Fruit fly (Drosophila melanogaster) whole organism, embryonic: ENCODE results near the gene Crtc.

ENCODE experiments used
- CG10209 ChIP-seq: fragments of 200-800 bp; sonication (Bioruptor generic); optimal IDR thresholded peaks from 3 replicates; lab custom pipeline; 2017; ENCODE audit warnings: missing biosample characterization, mild to moderate bottlenecking, missing genetic modification characterization, missing genetic modification reagents
- CG10274 ChIP-seq: fragments of 200-800 bp; sonication (Bioruptor generic); optimal IDR thresholded peaks from 3 replicates; lab custom pipeline; 2017; ENCODE audit warnings: missing biosample characterization, mild to moderate bottlenecking, missing genetic modification characterization
- CG10565 ChIP-seq: fragments of 200-800 bp; sonication (Bioruptor generic); optimal IDR thresholded peaks from 3 replicates; lab custom pipeline; 2016; ENCODE audit warnings: missing biosample characterization, mild to moderate bottlenecking, missing genetic modification characterization
- CG12219 ChIP-seq: fragments of 200-800 bp; sonication (Bioruptor generic); optimal IDR thresholded peaks from 3 replicates; lab custom pipeline; 2018; ENCODE audit warnings: missing biosample characterization, mild to moderate bottlenecking, missing genetic modification characterization
- CG12659 ChIP-seq: fragments of 200-800 bp; sonication (Bioruptor generic); optimal IDR thresholded peaks from 3 replicates; lab custom pipeline; 2017; ENCODE audit warnings: mild to moderate bottlenecking, missing biosample characterization, missing genetic modification reagents, missing genetic modification characterization
- CG13894 ChIP-seq: fragments of 200-800 bp; sonication (Bioruptor generic); optimal IDR thresholded peaks from 3 replicates; lab custom pipeline; 2018; ENCODE audit warnings: missing biosample characterization, mild to moderate bottlenecking, missing genetic modification characterization, moderate library complexity
- CG14860 ChIP-seq: fragments of 200-800 bp; sonication (Bioruptor generic); IDR thresholded peaks from 3 replicates; pipeline ENCODE4 v1.3.6; 2022; ENCODE audit warnings: missing biosample characterization, missing genetic modification characterization; ENCODE audit not compliant: partially characterized antibody
- CG1602 ChIP-seq: fragments of 200-800 bp; sonication (Bioruptor generic); optimal IDR thresholded peaks from 3 replicates; lab custom pipeline; 2016; ENCODE audit warnings: missing biosample characterization, missing genetic modification characterization
- CG16779 ChIP-seq: fragments of 200-800 bp; sonication (Bioruptor generic); IDR thresholded peaks from 2 replicates; pipeline ENCODE4 v1.3.6; 2022; ENCODE audit warnings: missing biosample characterization, missing genetic modification characterization
- CG17361 ChIP-seq: fragments of 200-800 bp; sonication (Bioruptor generic); IDR thresholded peaks from 3 replicates; pipeline ENCODE4 v1.3.6; 2022; ENCODE audit warnings: missing biosample characterization, missing genetic modification characterization
- CG17802 ChIP-seq: fragments of 200-800 bp; sonication (Bioruptor generic); optimal IDR thresholded peaks from 2 replicates; lab custom pipeline; 2018; ENCODE audit warnings: missing biosample characterization, mild to moderate bottlenecking, missing genetic modification characterization, moderate library complexity
- CG18619 ChIP-seq: fragments of 200-800 bp; sonication (Bioruptor generic); optimal IDR thresholded peaks from 3 replicates; lab custom pipeline; 2017; ENCODE audit warnings: missing biosample characterization, mild to moderate bottlenecking, missing genetic modification characterization
- CG18764 ChIP-seq: fragments of 200-800 bp; sonication (Bioruptor generic); optimal IDR thresholded peaks from 3 replicates; lab custom pipeline; 2016; ENCODE audit warnings: missing biosample characterization, missing genetic modification characterization
- CG2129 ChIP-seq: fragments of 200-800 bp; sonication (Bioruptor generic); IDR thresholded peaks from 2 replicates; pipeline ENCODE4 v1.3.6; 2022; ENCODE audit warnings: missing biosample characterization, missing genetic modification characterization; ENCODE audit not compliant: partially characterized antibody
- CG32767 ChIP-seq: fragments of 200-800 bp; sonication (Bioruptor generic); IDR thresholded peaks from 2 replicates; pipeline ENCODE4 v1.3.6; 2022; ENCODE audit warnings: missing biosample characterization, missing genetic modification characterization
- CG3281 ChIP-seq: fragments of 200-800 bp; sonication (Bioruptor generic); optimal IDR thresholded peaks from 3 replicates; lab custom pipeline; 2017; ENCODE audit warnings: missing biosample characterization, mild to moderate bottlenecking, missing genetic modification characterization
- CG6654 ChIP-seq: fragments of 200-800 bp; sonication (Bioruptor generic); optimal IDR thresholded peaks from 2 replicates; lab custom pipeline; 2017; ENCODE audit warnings: missing biosample characterization, mild to moderate bottlenecking, missing genetic modification characterization
- CG7987 ChIP-seq: fragments of 200-800 bp; sonication (Bioruptor generic); optimal IDR thresholded peaks from 2 replicates; lab custom pipeline; 2018; ENCODE audit warnings: missing biosample characterization, mild to moderate bottlenecking, missing genetic modification characterization, moderate library complexity
- CG8388 ChIP-seq: fragments of 200-800 bp; sonication (Bioruptor generic); optimal IDR thresholded peaks from 2 replicates; lab custom pipeline; 2019; ENCODE audit warnings: missing biosample characterization, mild to moderate bottlenecking, missing genetic modification characterization, moderate library complexity
- CG8924 ChIP-seq: fragments of 200-800 bp; optimal IDR thresholded peaks from 3 replicates; lab custom pipeline; 2019; ENCODE audit warnings: missing biosample characterization, mild to moderate bottlenecking, missing genetic modification characterization, moderate library complexity
- CG9215 ChIP-seq: fragments of 200-800 bp; sonication (Bioruptor generic); IDR thresholded peaks from 2 replicates; pipeline ENCODE4 v1.3.6; 2022; ENCODE audit warnings: missing biosample characterization, missing genetic modification characterization
- CkIIα-i1 ChIP-seq: fragments of 200-800 bp; sonication (Bioruptor generic); IDR thresholded peaks from 2 replicates; pipeline ENCODE4 v1.3.6; 2022; ENCODE audit warnings: missing biosample characterization, missing genetic modification characterization
- D19A ChIP-seq: fragments of 200-800 bp; optimal IDR thresholded peaks from 3 replicates; lab custom pipeline; 2019; ENCODE audit warnings: missing biosample characterization, mild to moderate bottlenecking, missing genetic modification characterization, moderate library complexity
- Dll ChIP-seq: fragments of 200-800 bp; sonication (Bioruptor generic); IDR thresholded peaks from 4 replicates; pipeline ENCODE4 v1.3.6; 2022; ENCODE audit warnings: missing biosample characterization, missing genetic modification characterization; ENCODE audit not compliant: partially characterized antibody
- E2f2 ChIP-seq: fragments of 200-800 bp; sonication (Bioruptor generic); IDR thresholded peaks from 2 replicates; pipeline ENCODE4 v1.3.6; 2022; ENCODE audit warnings: missing biosample characterization, missing genetic modification characterization
- Gsc ChIP-seq: fragments of 200-800 bp; sonication (Bioruptor generic); IDR thresholded peaks from 2 replicates; pipeline ENCODE4 v1.3.6; 2022; ENCODE audit warnings: missing biosample characterization, missing genetic modification characterization
- Mrtf ChIP-seq: fragments of 200-800 bp; sonication (Bioruptor generic); IDR thresholded peaks from 3 replicates; pipeline ENCODE4 v1.3.6; 2022; ENCODE audit warnings: missing biosample characterization, missing genetic modification characterization
- NfI ChIP-seq: fragments of 200-800 bp; sonication (Bioruptor generic); optimal IDR thresholded peaks from 3 replicates; lab custom pipeline; 2018; ENCODE audit warnings: missing biosample characterization, mild to moderate bottlenecking, missing genetic modification characterization, moderate library complexity
- Ravus ChIP-seq: fragments of 200-800 bp; sonication (Bioruptor generic); IDR thresholded peaks from 2 replicates; pipeline ENCODE4 v1.3.6; 2022; ENCODE audit warnings: missing biosample characterization, missing genetic modification characterization
- Side ChIP-seq: fragments of 200-800 bp; sonication (Bioruptor generic); optimal IDR thresholded peaks from 2 replicates; lab custom pipeline; 2016; ENCODE audit warnings: missing biosample characterization, missing genetic modification characterization
- Sry-δ ChIP-seq: fragments of 200-800 bp; sonication (Bioruptor generic); optimal IDR thresholded peaks from 2 replicates; lab custom pipeline; 2016; ENCODE audit warnings: missing biosample characterization, missing genetic modification characterization
- Ssrp ChIP-seq: fragments of 200-800 bp; sonication (Bioruptor generic); optimal IDR thresholded peaks from 2 replicates; lab custom pipeline; 2018; ENCODE audit warnings: missing biosample characterization, mild to moderate bottlenecking, missing genetic modification characterization, moderate library complexity
- ac ChIP-seq: fragments of 200-800 bp; sonication (Bioruptor generic); optimal IDR thresholded peaks from 3 replicates; lab custom pipeline; 2017; ENCODE audit warnings: missing biosample characterization, mild to moderate bottlenecking, missing genetic modification characterization
- cas ChIP-seq: fragments of 200-800 bp; sonication (Bioruptor generic); IDR thresholded peaks from 2 replicates; pipeline ENCODE4 v1.3.6; 2022; ENCODE audit warnings: missing biosample characterization, missing genetic modification characterization
- dimm ChIP-seq: fragments of 200-800 bp; sonication (Bioruptor generic); IDR thresholded peaks from 2 replicates; pipeline ENCODE4 v1.3.6; 2022; ENCODE audit warnings: missing biosample characterization, missing genetic modification characterization
- fd102C ChIP-seq: fragments of 200-800 bp; sonication (Bioruptor generic); optimal IDR thresholded peaks from 2 replicates; lab custom pipeline; 2018; ENCODE audit warnings: missing biosample characterization, mild to moderate bottlenecking, missing genetic modification characterization, moderate library complexity
- grn ChIP-seq: fragments of 200-800 bp; sonication (Bioruptor generic); optimal IDR thresholded peaks from 3 replicates; lab custom pipeline; 2017; ENCODE audit warnings: missing biosample characterization, missing genetic modification characterization
- hth ChIP-seq: fragments of >200 bp; optimal IDR thresholded peaks from 2 replicates; lab custom pipeline; 2017; ENCODE audit warnings: inconsistent platforms
- insv ChIP-seq, 2 experiments: fragments of 200-800 bp; sonication (Bioruptor generic); optimal IDR thresholded peaks; 3 replicates each; lab custom pipeline; 2016 to 2018; ENCODE audit warnings: missing biosample characterization in 2 of 2, missing genetic modification characterization in 2 of 2
- kah ChIP-seq: fragments of 200-800 bp; sonication (Bioruptor generic); optimal IDR thresholded peaks from 2 replicates; lab custom pipeline; 2018; ENCODE audit warnings: missing biosample characterization, mild to moderate bottlenecking, missing genetic modification characterization
- kay ChIP-seq: fragments of 200-800 bp; sonication (Bioruptor generic); optimal IDR thresholded peaks from 2 replicates; lab custom pipeline; 2016; ENCODE audit warnings: missing biosample characterization, missing genetic modification characterization
- nerfin-1 ChIP-seq: fragments of 200-800 bp; sonication (Bioruptor generic); optimal IDR thresholded peaks from 3 replicates; lab custom pipeline; 2019; ENCODE audit warnings: missing biosample characterization, mild to moderate bottlenecking, missing genetic modification characterization, moderate library complexity
- nerfin-2 ChIP-seq: fragments of 200-800 bp; sonication (Bioruptor generic); IDR thresholded peaks from 2 replicates; pipeline ENCODE4 v1.3.6; 2022; ENCODE audit warnings: missing biosample characterization, missing genetic modification characterization; ENCODE audit not compliant: partially characterized antibody
- nmo ChIP-seq: fragments of 200-800 bp; sonication (Bioruptor generic); optimal IDR thresholded peaks from 2 replicates; lab custom pipeline; 2018; ENCODE audit warnings: missing biosample characterization, mild to moderate bottlenecking, missing genetic modification characterization, moderate library complexity
- org-1 ChIP-seq: fragments of 200-800 bp; sonication (Bioruptor generic); optimal IDR thresholded peaks from 2 replicates; lab custom pipeline; 2017; ENCODE audit warnings: missing biosample characterization, missing genetic modification characterization
- pum ChIP-seq: fragments of 200-800 bp; sonication (Bioruptor generic); optimal IDR thresholded peaks from 2 replicates; lab custom pipeline; 2016; ENCODE audit warnings: missing biosample characterization, missing genetic modification characterization
- repo ChIP-seq: fragments of 200-800 bp; sonication (Bioruptor generic); optimal IDR thresholded peaks from 2 replicates; lab custom pipeline; 2016; ENCODE audit warnings: missing biosample characterization, missing genetic modification characterization
- sens ChIP-seq: fragments of 200-800 bp; sonication (Bioruptor generic); peaks from one replicate; lab custom pipeline; 2016; ENCODE audit warnings: missing biosample characterization, missing genetic modification characterization
- toy ChIP-seq: fragments of 200-800 bp; sonication (Bioruptor generic); IDR thresholded peaks from 2 replicates; pipeline ENCODE4 v1.3.6; 2022; ENCODE audit warnings: missing biosample characterization, missing genetic modification characterization
- trem ChIP-seq: fragments of 200-800 bp; optimal IDR thresholded peaks from 3 replicates; lab custom pipeline; 2019; ENCODE audit warnings: missing biosample characterization, mild to moderate bottlenecking, missing genetic modification characterization, moderate library complexity
- trh ChIP-seq: fragments of 200-800 bp; sonication (Bioruptor generic); optimal IDR thresholded peaks from 2 replicates; lab custom pipeline; 2016; ENCODE audit warnings: missing biosample characterization, missing genetic modification characterization

Gene Crtc

DNA sequence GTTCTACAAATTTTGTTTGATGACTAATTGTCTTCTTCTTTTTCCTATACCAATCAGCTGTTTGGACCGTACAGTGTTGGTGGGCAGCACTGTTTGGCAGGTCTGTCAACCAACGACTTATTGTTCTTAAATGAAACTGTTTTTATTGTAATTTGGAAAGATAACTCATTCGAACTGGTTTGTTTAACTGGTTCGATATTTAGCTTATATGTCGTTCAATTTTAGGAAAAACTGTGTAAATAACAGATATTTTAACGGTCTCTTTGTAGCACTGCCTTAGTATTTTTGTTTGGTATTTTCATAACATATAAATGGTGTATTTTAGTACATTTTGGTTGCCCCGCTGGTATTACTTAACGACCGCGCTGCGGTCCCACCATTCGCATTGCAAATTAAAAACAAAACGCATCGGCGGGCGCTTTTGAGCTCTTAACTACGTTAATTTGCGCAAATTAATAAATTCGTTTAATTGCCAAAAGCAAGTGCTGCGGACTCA lies 47.5 kb downstream of the Crtc start, which contains the start of the genes Vps60 and anchor (continued):
- no peak for TF ChIP-seq CG32767 (GFP tag; lab: Robert Waterston, UW)
- peak; percentile 48 for TF ChIP-seq CG8388 (GFP tag; lab: Kevin White, UChicago)
- no peak for TF ChIP-seq org-1
- no peak for TF ChIP-seq CG2129
- TF ChIP-seq CG17361 (GFP tag; lab: Robert Waterston, UW), result peak; percentile 70; the same call in 2 of the 3 replicates
- TF ChIP-seq repo (GFP tag; lab: Kevin White, UChicago), result peak; percentile 65
- no peak; the same call in 1 of the 2 replicates for TF ChIP-seq CG9215 (GFP tag; lab: Robert Waterston, UW)
- TF ChIP-seq kay, result peak; percentile 98
- TF ChIP-seq CG18764 (GFP tag; lab: Kevin White, UChicago), result peak; percentile 41
- no peak for TF ChIP-seq CG7987
- TF ChIP-seq Sry-δ (GFP tag; lab: Kevin White, UChicago), result peak; percentile 59
- TF ChIP-seq CG12659 (GFP tag; lab: Kevin White, UChicago), result peak; percentile 87
- TF ChIP-seq nerfin-1 (tag; lab: Kevin White, UChicago), result peak; percentile 40
- no peak for TF ChIP-seq Mrtf (GFP tag; lab: Robert Waterston, UW)
- no peak for TF ChIP-seq CG17802 (tag; lab: Kevin White, UChicago)
- TF ChIP-seq toy (GFP tag; lab: Robert Waterston, UW), result no peak
- no peak for TF ChIP-seq kah (GFP tag; lab: Kevin White, UChicago)
- peak; percentile 43 for TF ChIP-seq CG10209 (GFP tag; lab: Kevin White, UChicago)
- TF ChIP-seq CG8924, result peak; percentile 68
- no peak for TF ChIP-seq Ssrp (tag; lab: Kevin White, UChicago)
- TF ChIP-seq NfI (GFP tag; lab: Kevin White, UChicago), result peak; percentile 26
- TF ChIP-seq cas, result no peak
- peak; percentile 7 for TF ChIP-seq grn (GFP tag; lab: Kevin White, UChicago)
- peak; percentile 65 for TF ChIP-seq E2f2 (GFP tag; lab: Robert Waterston, UW)
- TF ChIP-seq CG18619 (GFP tag; lab: Kevin White, UChicago), result no peak
- TF ChIP-seq nmo (GFP tag; lab: Kevin White, UChicago), result peak; percentile 79
- no peak for TF ChIP-seq dimm
- TF ChIP-seq insv (GFP tag; optimal IDR thresholded peaks at IDR 0.05; lab: Kevin White, UChicago), result peak in 1 of 2 experiments; percentile 34
- peak; percentile 53 for TF ChIP-seq pum (GFP tag; lab: Kevin White, UChicago)
- peak; percentile 20 for TF ChIP-seq D19A (tag; lab: Kevin White, UChicago)
- no peak for TF ChIP-seq CG10274 (GFP tag; lab: Kevin White, UChicago)
- no peak for TF ChIP-seq CG6654
- no peak for TF ChIP-seq Ravus (GFP tag; lab: Robert Waterston, UW)
- TF ChIP-seq CG3281 (GFP tag; lab: Kevin White, UChicago), result peak; percentile 48
- TF ChIP-seq Gsc (GFP tag; lab: Robert Waterston, UW), result no peak
- TF ChIP-seq CG16779 (GFP tag; lab: Robert Waterston, UW), result no peak
- TF ChIP-seq ac (GFP tag; lab: Kevin White, UChicago), result no peak
- peak; percentile 76 for TF ChIP-seq Side (GFP tag; lab: Kevin White, UChicago)
- TF ChIP-seq CkIIα-i1 (GFP tag; lab: Robert Waterston, UW), result no peak
- no peak for TF ChIP-seq CG13894 (tag; lab: Kevin White, UChicago)
- no peak for TF ChIP-seq hth
- TF ChIP-seq CG14860 (GFP tag; lab: Robert Waterston, UW), result no peak
- peak; percentile 97 for TF ChIP-seq trem
- no peak for TF ChIP-seq CG12219 (GFP tag; lab: Kevin White, UChicago)
- no peak for TF ChIP-seq fd102C (GFP tag; lab: Kevin White, UChicago)
- peak; percentile 90 for TF ChIP-seq sens (GFP tag; lab: Kevin White, UChicago)
- TF ChIP-seq CG10565 (GFP tag; lab: Kevin White, UChicago), result no peak
- no peak for TF ChIP-seq nerfin-2 (GFP tag; lab: Robert Waterston, UW)
- TF ChIP-seq trh, result no peak
- TF ChIP-seq CG1602 (GFP tag; lab: Kevin White, UChicago), result peak; percentile 36
- peak; percentile 50; the same call in 2 of the 4 replicates for TF ChIP-seq Dll (GFP tag; lab: Robert Waterston, UW)
